Fruit fly (Drosophila melanogaster): ENCODE measurements around the gene Tom70.

- no peak for TF ChIP-seq Dll (optimal IDR thresholded peaks at IDR 0.05)
- no peak for TF ChIP-seq EcR (GFP tag; optimal IDR thresholded peaks at IDR 0.05)
These were observed 48.6 kb downstream of the Tom70 start, which contains the start of the genes zuc and dgt2 for dm6 chr2L:11989729-11990128.
